Worm (Caenorhabditis elegans) whole organism, young adult: ENCODE data around the gene gpch-1.

Source experiments
- B0336.3 ChIP-seq: fragments of 200-800 bp; sonication (Bioruptor generic); IDR thresholded peaks from 2 replicates; pipeline ENCODE4 v1.3.6; 2022; ENCODE audit warnings: missing genetic modification characterization, missing compliant biosample characterization
- C17E4.6 ChIP-seq: fragments of 200-800 bp; sonication (Bioruptor generic); IDR thresholded peaks from 2 replicates; pipeline ENCODE4 v1.3.6; 2022; ENCODE audit warnings: missing genetic modification reagents, missing genetic modification characterization, missing compliant biosample characterization
- D2030.7 ChIP-seq: fragments of 200-800 bp; sonication (Bioruptor generic); IDR thresholded peaks from 2 replicates; pipeline ENCODE4 v1.3.6; 2022; ENCODE audit warnings: missing genetic modification reagents, missing genetic modification characterization, missing compliant biosample characterization
- F22D6.2 ChIP-seq: sonication (generic microtip); optimal IDR thresholded peaks from 2 replicates; lab custom pipeline; 2016; ENCODE audit warnings: mild to moderate bottlenecking, missing genetic modification characterization, missing compliant biosample characterization
- F49E8.2 ChIP-seq: sonication (generic microtip); optimal IDR thresholded peaks from 3 replicates; lab custom pipeline; 2017; ENCODE audit warnings: missing genetic modification characterization, mild to moderate bottlenecking, missing compliant biosample characterization, antibody characterized with exemption, moderate library complexity; ENCODE audit not compliant: insufficient read depth
- F57C9.4 ChIP-seq: sonication (generic microtip); optimal IDR thresholded peaks from 2 replicates; lab custom pipeline; 2017; ENCODE audit warnings: mild to moderate bottlenecking, missing genetic modification characterization, missing compliant biosample characterization
- Y53F4B.3 ChIP-seq: fragments of 200-800 bp; sonication (Bioruptor generic); IDR thresholded peaks from 2 replicates; pipeline ENCODE4 v1.3.6; 2022; ENCODE audit warnings: missing genetic modification reagents, missing genetic modification characterization, missing compliant biosample characterization
- Y53G8AR.9 ChIP-seq: fragments of 200-800 bp; sonication (Bioruptor generic); conservative IDR thresholded peaks from 2 replicates; pipeline ENCODE4 v1.3.6; 2022; ENCODE audit warnings: missing genetic modification reagents, missing genetic modification characterization, missing compliant biosample characterization
- Y79H2A.3 ChIP-seq: fragments of 200-800 bp; sonication (Bioruptor generic); conservative IDR thresholded peaks from 2 replicates; pipeline ENCODE4 v1.3.6; 2022; ENCODE audit warnings: missing genetic modification reagents, missing genetic modification characterization, missing compliant biosample characterization
- ZK185.1 ChIP-seq: sonication (generic microtip); optimal IDR thresholded peaks from 2 replicates; lab custom pipeline; 2016; ENCODE audit warnings: mild to moderate bottlenecking, missing genetic modification characterization, missing compliant biosample characterization; ENCODE audit not compliant: poor library complexity, severe bottlenecking
- aptf-3 ChIP-seq: fragments of 200-800 bp; sonication (Bioruptor generic); IDR thresholded peaks from 2 replicates; pipeline ENCODE4 v1.3.6; 2022; ENCODE audit warnings: missing genetic modification characterization, missing compliant biosample characterization
- atf-7 ChIP-seq: sonication (generic microtip); optimal IDR thresholded peaks from 2 replicates; lab custom pipeline; 2017; ENCODE audit warnings: mild to moderate bottlenecking, missing genetic modification characterization, missing compliant biosample characterization
- athp-1 ChIP-seq: sonication (generic microtip); optimal IDR thresholded peaks from 2 replicates; lab custom pipeline; 2017; ENCODE audit warnings: mild to moderate bottlenecking, missing genetic modification characterization, missing compliant biosample characterization
- attf-3 ChIP-seq: fragments of 200-800 bp; sonication (Bioruptor generic); conservative IDR thresholded peaks from 2 replicates; pipeline ENCODE4 v1.3.6; 2022; ENCODE audit warnings: missing genetic modification reagents, missing genetic modification characterization, missing compliant biosample characterization
- attf-5 ChIP-seq: fragments of 200-800 bp; sonication (Bioruptor generic); optimal IDR thresholded peaks from 2 replicates; lab custom pipeline; 2018; ENCODE audit warnings: mild to moderate bottlenecking, missing genetic modification characterization, missing compliant biosample characterization
- bed-1 ChIP-seq: fragments of 200-800 bp; sonication (Bioruptor generic); IDR thresholded peaks from 2 replicates; pipeline ENCODE4 v1.3.6; 2022; ENCODE audit warnings: missing genetic modification reagents, missing genetic modification characterization, missing compliant biosample characterization
- cebp-1 ChIP-seq, 2 experiments: fragments of 200-800 bp in 1 of 2; sonication (Bioruptor generic) in 1 of 2; sonication (generic microtip) in 1 of 2; IDR thresholded peaks in 1 of 2; optimal IDR thresholded peaks in 1 of 2; 2 replicates each; pipeline versions ENCODE4 v1.3.6 to Lab custom; 2017 to 2022; ENCODE audit warnings: missing compliant biosample characterization in 2 of 2, missing genetic modification characterization in 2 of 2, mild to moderate bottlenecking in 1 of 2, missing genetic modification reagents in 1 of 2, moderate library complexity in 1 of 2
- cebp-2 ChIP-seq: fragments of 200-800 bp; sonication (Bioruptor generic); IDR thresholded peaks from 2 replicates; pipeline ENCODE4 v1.3.6; 2022; ENCODE audit warnings: missing genetic modification characterization, missing compliant biosample characterization
- ceh-27 ChIP-seq: fragments of 200-800 bp; sonication (Bioruptor generic); optimal IDR thresholded peaks from 2 replicates; lab custom pipeline; 2018; ENCODE audit warnings: mild to moderate bottlenecking, missing genetic modification characterization, moderate library complexity, missing compliant biosample characterization
- ceh-79 ChIP-seq: sonication (generic microtip); optimal IDR thresholded peaks from 2 replicates; lab custom pipeline; 2017; ENCODE audit warnings: mild to moderate bottlenecking, missing genetic modification characterization, missing compliant biosample characterization
- ceh-91 ChIP-seq: fragments of 200-800 bp; sonication (Bioruptor generic); IDR thresholded peaks from 2 replicates; pipeline ENCODE4 v1.3.6; 2022; ENCODE audit warnings: missing genetic modification reagents, missing genetic modification characterization, missing compliant biosample characterization
- chd-7 ChIP-seq: sonication (generic microtip); optimal IDR thresholded peaks from 2 replicates; lab custom pipeline; 2016; ENCODE audit warnings: mild to moderate bottlenecking, missing genetic modification characterization, moderate library complexity, missing compliant biosample characterization
- dpff-1 ChIP-seq: sonication (generic microtip); optimal IDR thresholded peaks from 2 replicates; lab custom pipeline; 2017; ENCODE audit warnings: mild to moderate bottlenecking, missing genetic modification characterization, missing compliant biosample characterization
- dpl-1 ChIP-seq: fragments of 150-350 bp; optimal IDR thresholded peaks from 2 replicates; lab custom pipeline; 2014; ENCODE audit warnings: missing biosample characterization, missing genetic modification reagents, missing genetic modification characterization
- egrh-3 ChIP-seq: fragments of 200-800 bp; sonication (Bioruptor generic); IDR thresholded peaks from 2 replicates; pipeline ENCODE4 v1.3.6; 2022; ENCODE audit warnings: missing genetic modification reagents, missing genetic modification characterization, missing compliant biosample characterization
- ekl-4 ChIP-seq: fragments of 200-800 bp; sonication (Bioruptor generic); IDR thresholded peaks from 2 replicates; pipeline ENCODE4 v1.3.6; 2022; ENCODE audit warnings: missing genetic modification reagents, missing genetic modification characterization, missing compliant biosample characterization
- gei-17 ChIP-seq: fragments of 200-800 bp; sonication (Bioruptor generic); optimal IDR thresholded peaks from 2 replicates; lab custom pipeline; 2018; ENCODE audit warnings: mild to moderate bottlenecking, missing genetic modification characterization, missing compliant biosample characterization
- him-1 ChIP-seq: sonication (generic microtip); optimal IDR thresholded peaks from 2 replicates; lab custom pipeline; 2016; ENCODE audit warnings: missing genotype, missing genetic modification reagents, missing genetic modification characterization, missing compliant biosample characterization
- hlh-26 ChIP-seq: fragments of 200-800 bp; sonication (Bioruptor generic); conservative IDR thresholded peaks from 2 replicates; pipeline ENCODE4 v1.3.6; 2022; ENCODE audit warnings: missing genetic modification reagents, missing genetic modification characterization, missing compliant biosample characterization
- hmg-20 ChIP-seq: fragments of 200-800 bp; sonication (Bioruptor generic); IDR thresholded peaks from 2 replicates; pipeline ENCODE4 v1.3.6; 2022; ENCODE audit warnings: missing genetic modification reagents, missing genetic modification characterization, missing compliant biosample characterization
- let-526 ChIP-seq: fragments of 200-800 bp; sonication (Bioruptor generic); IDR thresholded peaks from 2 replicates; pipeline ENCODE4 v1.3.6; 2022; ENCODE audit warnings: missing genetic modification reagents, missing genetic modification characterization, missing compliant biosample characterization
- let-607 ChIP-seq, 2 experiments: fragments of 200-800 bp in 1 of 2; sonication (Bioruptor generic) in 1 of 2; sonication (generic microtip) in 1 of 2; optimal IDR thresholded peaks; 2 replicates each; lab custom pipeline; 2016 to 2018; ENCODE audit warnings: mild to moderate bottlenecking in 2 of 2, missing compliant biosample characterization in 2 of 2, missing genetic modification characterization in 2 of 2, moderate library complexity in 2 of 2, missing genotype in 1 of 2
- lin-40 ChIP-seq: sonication (generic microtip); optimal IDR thresholded peaks from 2 replicates; lab custom pipeline; 2016; ENCODE audit warnings: missing genetic modification characterization, mild to moderate bottlenecking, missing compliant biosample characterization, missing genotype, missing genetic modification reagents
- lsl-1 ChIP-seq: fragments of 200-800 bp; sonication (Bioruptor generic); optimal IDR thresholded peaks from 2 replicates; lab custom pipeline; 2018; ENCODE audit warnings: mild to moderate bottlenecking, missing genetic modification characterization, moderate library complexity, missing compliant biosample characterization
- lsy-27 ChIP-seq: sonication (generic microtip); optimal IDR thresholded peaks from 2 replicates; lab custom pipeline; 2017; ENCODE audit warnings: missing genetic modification characterization, mild to moderate bottlenecking, missing compliant biosample characterization, antibody characterized with exemption, missing genotype, borderline replicate concordance; ENCODE audit not compliant: insufficient read depth
- madf-8 ChIP-seq: fragments of 200-800 bp; sonication (Bioruptor generic); conservative IDR thresholded peaks from 2 replicates; pipeline ENCODE4 v1.3.6; 2022; ENCODE audit warnings: missing genetic modification reagents, missing genetic modification characterization, missing compliant biosample characterization
- nhr-90 ChIP-seq: sonication (generic microtip); optimal IDR thresholded peaks from 2 replicates; lab custom pipeline; 2016; ENCODE audit warnings: missing genotype, mild to moderate bottlenecking, missing genetic modification characterization, missing compliant biosample characterization
- repo-1 ChIP-seq: sonication (generic microtip); optimal IDR thresholded peaks from 2 replicates; lab custom pipeline; 2017; ENCODE audit warnings: mild to moderate bottlenecking, missing genetic modification characterization, missing compliant biosample characterization
- rpc-1 ChIP-seq, 2 experiments: fragments of 150-350 bp in 1 of 2; sonication (generic microtip) in 1 of 2; optimal IDR thresholded peaks; 2 replicates each; lab custom pipeline; 2014 to 2018; ENCODE audit warnings: missing biosample characterization in 1 of 2, missing genetic modification characterization in 1 of 2, missing genetic modification reagents in 1 of 2, missing genotype in 1 of 2
- sdz-38 ChIP-seq: sonication (generic microtip); optimal IDR thresholded peaks from 2 replicates; lab custom pipeline; 2016; ENCODE audit warnings: missing genotype, missing genetic modification characterization, missing compliant biosample characterization
- tbx-9 ChIP-seq: sonication (generic microtip); optimal IDR thresholded peaks from 2 replicates; lab custom pipeline; 2016; ENCODE audit warnings: borderline replicate concordance, missing genetic modification characterization, inconsistent platforms, missing compliant biosample characterization
- unc-130 ChIP-seq: sonication (generic microtip); optimal IDR thresholded peaks from 2 replicates; lab custom pipeline; 2016; ENCODE audit warnings: missing genetic modification reagents, missing genetic modification characterization, missing compliant biosample characterization
- zfh-2 ChIP-seq: fragments of 200-800 bp; sonication (Bioruptor generic); conservative IDR thresholded peaks from 2 replicates; pipeline ENCODE4 v1.3.6; 2022; ENCODE audit warnings: missing genetic modification reagents, missing genetic modification characterization, missing compliant biosample characterization
- ztf-18 ChIP-seq: sonication (generic microtip); optimal IDR thresholded peaks from 2 replicates; lab custom pipeline; 2016; ENCODE audit warnings: missing genotype, mild to moderate bottlenecking, missing genetic modification characterization, missing compliant biosample characterization
- ztf-26 ChIP-seq: sonication (generic microtip); optimal IDR thresholded peaks from 2 replicates; lab custom pipeline; 2017; ENCODE audit warnings: missing genetic modification characterization, missing compliant biosample characterization
- ztf-28 ChIP-seq: fragments of 200-800 bp; sonication (Bioruptor generic); IDR thresholded peaks from 2 replicates; pipeline ENCODE4 v1.3.6; 2022; ENCODE audit warnings: missing genetic modification reagents, missing genetic modification characterization, missing compliant biosample characterization

The gpch-1 gene

DNA sequence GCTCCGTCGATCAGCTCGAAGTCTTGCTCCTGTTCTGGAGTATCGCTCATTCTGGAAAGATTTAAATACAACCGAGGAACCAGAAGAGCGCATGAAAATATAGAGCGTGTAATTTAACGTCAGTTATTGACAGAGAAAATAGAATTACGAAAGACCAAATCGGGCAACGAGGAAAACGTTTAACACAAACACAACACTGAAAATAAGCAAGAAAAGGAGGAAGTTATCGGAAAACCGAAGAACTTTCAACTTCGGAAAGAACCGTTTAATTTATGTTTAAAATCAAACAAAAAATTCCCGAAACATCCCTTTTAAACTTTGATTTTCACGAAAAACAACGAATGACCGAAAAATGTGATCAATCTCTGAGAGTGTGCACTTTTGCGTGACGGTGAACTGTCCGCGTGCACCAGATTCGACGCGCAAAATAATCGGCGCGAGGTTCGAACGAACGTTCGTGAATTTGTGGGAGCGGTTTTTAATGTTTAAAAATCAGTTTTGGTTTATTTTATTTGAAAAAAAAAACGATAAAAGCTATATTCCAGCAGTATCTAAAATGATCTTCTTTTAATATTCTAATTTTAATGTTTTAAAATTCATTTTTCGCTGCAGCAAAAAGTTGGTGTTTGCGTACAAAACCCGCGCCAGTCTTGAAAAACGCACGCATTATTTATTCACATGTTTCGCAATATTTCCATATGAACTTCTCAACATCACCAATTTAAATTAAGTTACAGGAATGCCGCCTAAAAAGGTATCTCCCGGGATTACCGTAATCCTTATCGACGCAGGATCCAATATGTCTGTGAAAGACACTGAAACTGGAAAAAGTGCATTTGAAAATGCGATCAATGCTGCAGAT lies 11.0 kb downstream of the gpch-1 start, which contains the start of the genes R07E5.7 and cku-80 (continued):
- peak; percentile 0 for TF ChIP-seq ZK185.1 (tag; lab: Kevin White, UChicago)
- peak in 1 of 2 experiments; percentile 6 for TF ChIP-seq let-607 (tag; optimal IDR thresholded peaks at IDR 0.05; lab: Kevin White, UChicago)
- TF ChIP-seq Y53F4B.3 (GFP tag; lab: Robert Waterston, UW), result no peak
- no peak for TF ChIP-seq lsy-27 (tag; lab: Kevin White, UChicago)
- TF ChIP-seq ztf-18 (tag; lab: Kevin White, UChicago), result no peak
- TF ChIP-seq hmg-20 (GFP tag; lab: Robert Waterston, UW), result no peak
- TF ChIP-seq unc-130 (GFP tag; lab: Kevin White, UChicago), result no peak
- peak; percentile 71 for TF ChIP-seq cebp-1 (GFP tag; IDR thresholded peaks at IDR 0.05; lab: Robert Waterston, UW)
- peak; percentile 94 for TF ChIP-seq cebp-1 (tag; optimal IDR thresholded peaks at IDR 0.05; lab: Kevin White, UChicago)
- TF ChIP-seq attf-5 (GFP tag; lab: Kevin White, UChicago), result peak; percentile 79
- TF ChIP-seq dpl-1, result peak; percentile 72
- no peak for TF ChIP-seq athp-1
- TF ChIP-seq D2030.7 (GFP tag; lab: Robert Waterston, UW), result no peak
- TF ChIP-seq F22D6.2 (tag; lab: Kevin White, UChicago), result no peak
- TF ChIP-seq gei-17 (GFP tag; lab: Kevin White, UChicago), result no peak
- TF ChIP-seq ztf-26, result no peak
- no peak for TF ChIP-seq egrh-3 (GFP tag; lab: Robert Waterston, UW)
- no peak for TF ChIP-seq ceh-79
- no peak for TF ChIP-seq chd-7 (tag; lab: Kevin White, UChicago)
- TF ChIP-seq cebp-2 (GFP tag; lab: Robert Waterston, UW), result no peak
- no peak for TF ChIP-seq tbx-9
- TF ChIP-seq repo-1 (tag; lab: Kevin White, UChicago), result no peak
- TF ChIP-seq aptf-3 (GFP tag; lab: Robert Waterston, UW), result no peak
- TF ChIP-seq Y79H2A.3, result no peak
- TF ChIP-seq bed-1 (GFP tag; lab: Robert Waterston, UW), result no peak
- peak; percentile 45 for TF ChIP-seq lsl-1 (GFP tag; lab: Kevin White, UChicago)
- no peak for TF ChIP-seq zfh-2 (GFP tag; lab: Robert Waterston, UW)
- no peak for TF ChIP-seq ztf-28
- TF ChIP-seq dpff-1, result no peak
- no peak for TF ChIP-seq rpc-1 (optimal IDR thresholded peaks at IDR 0.05; lab: Kevin White, UChicago)
- TF ChIP-seq rpc-1 (tag; optimal IDR thresholded peaks at IDR 0.05; lab: Kevin White, UChicago), result no peak
- TF ChIP-seq ceh-91 (GFP tag; lab: Robert Waterston, UW), result no peak
- TF ChIP-seq attf-3 (GFP tag; lab: Robert Waterston, UW), result no peak
- no peak for TF ChIP-seq him-1 (tag; lab: Kevin White, UChicago)
- TF ChIP-seq hlh-26 (GFP tag; lab: Robert Waterston, UW), result no peak
- no peak for TF ChIP-seq Y53G8AR.9 (GFP tag; lab: Robert Waterston, UW)
- no peak for TF ChIP-seq atf-7 (tag; lab: Kevin White, UChicago)
- peak; percentile 11; the same call in 1 of the 2 replicates for TF ChIP-seq ekl-4 (GFP tag; lab: Robert Waterston, UW)
- no peak for TF ChIP-seq B0336.3 (GFP tag; lab: Robert Waterston, UW)
- TF ChIP-seq F49E8.2 (tag; lab: Kevin White, UChicago), result no peak
- TF ChIP-seq madf-8 (GFP tag; lab: Robert Waterston, UW), result peak; percentile 23; the same call in 1 of the 2 replicates
- no peak for TF ChIP-seq C17E4.6 (GFP tag; lab: Robert Waterston, UW)
- no peak for TF ChIP-seq F57C9.4
- TF ChIP-seq sdz-38 (tag; lab: Kevin White, UChicago), result no peak
- no peak for TF ChIP-seq let-526 (GFP tag; lab: Robert Waterston, UW)
- TF ChIP-seq lin-40, result peak; percentile 28
- TF ChIP-seq ceh-27 (GFP tag; lab: Kevin White, UChicago), result peak; percentile 23
- TF ChIP-seq nhr-90 (tag; lab: Kevin White, UChicago), result no peak
